Worm (Caenorhabditis elegans) whole organism, L4/young adult: ENCODE results near the gene tag-77.

Source experiments
- W03F9.2 ChIP-seq: fragments of 150-350 bp; optimal IDR thresholded peaks from 2 replicates; lab custom pipeline; 2014; ENCODE audit warnings: missing biosample characterization, missing genetic modification characterization
- dao-5 ChIP-seq: sonication (generic microtip); optimal IDR thresholded peaks from 2 replicates; lab custom pipeline; 2016; ENCODE audit warnings: missing genotype, missing genetic modification characterization, moderate library complexity, missing compliant biosample characterization
- him-1 ChIP-seq: sonication (generic microtip); optimal IDR thresholded peaks from 2 replicates; lab custom pipeline; 2016; ENCODE audit warnings: missing genotype, missing genetic modification reagents, missing genetic modification characterization, missing compliant biosample characterization

tag-77 gene

DNA sequence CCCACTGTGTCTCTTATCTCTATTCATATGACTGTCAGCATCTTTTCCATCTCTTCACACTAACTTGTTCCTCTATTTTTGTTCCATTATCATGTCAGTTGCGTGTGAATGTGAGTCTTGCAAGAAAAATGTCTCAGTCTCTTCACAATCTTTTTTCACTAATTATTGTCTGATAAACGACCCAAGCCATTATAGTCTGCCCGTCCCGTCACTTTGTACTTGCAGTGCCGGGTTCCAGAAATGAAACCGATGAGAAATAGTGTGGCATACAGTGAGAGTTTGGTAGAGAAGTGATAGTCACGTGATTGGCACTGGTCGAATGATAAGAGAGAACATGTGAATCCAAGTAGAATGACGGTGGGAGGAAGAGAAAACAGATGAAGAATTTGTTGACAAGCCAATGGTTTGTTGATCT lies 17.3 kb upstream of the tag-77 start:
- TF ChIP-seq him-1 (tag; lab: Kevin White, UChicago) = no peak
- TF ChIP-seq W03F9.2 (tag; lab: Kevin White, UChicago) = peak; percentile 58
- TF ChIP-seq dao-5 (tag; lab: Kevin White, UChicago) = no peak

ce11 chrIV:8526579-8526978 lies 16.2 kb upstream of the tag-77 start:
- TF ChIP-seq W03F9.2 (tag; lab: Kevin White, UChicago) (no peak), him-1 (tag; lab: Kevin White, UChicago) (no peak), dao-5 (tag; lab: Kevin White, UChicago) (no peak)

DNA sequence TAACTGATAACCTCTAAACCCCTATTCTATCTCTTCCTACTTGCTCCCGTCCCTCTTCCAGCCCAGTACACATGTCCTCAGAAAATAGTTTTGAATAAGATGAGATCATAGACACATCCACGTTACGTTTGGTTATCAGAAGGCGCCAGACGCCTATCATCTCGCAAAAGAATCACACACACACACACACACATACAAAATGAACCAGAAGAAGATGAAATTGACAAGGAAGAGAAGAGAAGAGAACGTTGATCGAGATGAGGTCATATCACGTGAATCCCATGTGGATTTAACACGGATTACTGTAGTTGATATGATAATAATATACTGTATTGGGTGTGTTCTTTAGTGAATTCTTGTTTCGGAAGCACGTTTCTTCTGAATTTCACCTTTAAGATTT lies 15.7 kb upstream of the tag-77 start:
- TF ChIP-seq dao-5 (tag; lab: Kevin White, UChicago) = no peak
- TF ChIP-seq him-1 (tag; lab: Kevin White, UChicago) = no peak

- TF ChIP-seq him-1 (tag; lab: Kevin White, UChicago) (no peak), dao-5 (tag; lab: Kevin White, UChicago) (no peak)
Measured at ce11 chrIV:8523981-8524380, 13.6 kb upstream of the tag-77 start.

ce11 chrIV:8520594-8520993 lies 10.2 kb upstream of the tag-77 start, which contains the start of gene pkg-2:
Gene pkg-2, plus strand, starts transcription at chrIV:8520894.
- TF ChIP-seq him-1 (tag; lab: Kevin White, UChicago) (no peak), W03F9.2 (tag; lab: Kevin White, UChicago) (no peak), dao-5 (tag; lab: Kevin White, UChicago) (no peak)

ce11 chrIV:8519949-8520348 lies 9.6 kb upstream of the tag-77 start:
- TF ChIP-seq him-1 (tag; lab: Kevin White, UChicago) = no peak
- TF ChIP-seq W03F9.2 (tag; lab: Kevin White, UChicago) = no peak
- no peak for TF ChIP-seq dao-5 (tag; lab: Kevin White, UChicago)

DNA sequence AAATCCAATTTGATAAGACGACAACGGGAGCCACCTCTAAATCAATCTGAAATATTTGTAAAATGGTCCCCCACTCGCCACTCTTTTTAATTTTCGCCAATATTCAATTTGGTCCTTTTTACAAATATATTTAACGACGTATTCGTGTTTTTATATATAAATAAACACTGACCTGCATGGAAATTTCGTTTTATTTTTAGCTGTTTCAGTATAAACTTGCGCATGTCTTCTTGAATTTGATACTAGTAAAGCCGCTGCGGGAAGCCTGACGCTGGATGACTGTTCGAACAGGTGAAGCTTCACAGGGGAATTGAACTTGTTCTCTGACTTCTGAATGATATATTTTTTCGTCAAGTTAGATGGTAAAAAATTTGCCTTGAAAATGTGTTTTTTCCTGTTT lies 4.2 kb upstream of the tag-77 start:
- TF ChIP-seq him-1 (tag; lab: Kevin White, UChicago) = no peak
- no peak for TF ChIP-seq W03F9.2 (tag; lab: Kevin White, UChicago)
- no peak for TF ChIP-seq dao-5 (tag; lab: Kevin White, UChicago)

DNA sequence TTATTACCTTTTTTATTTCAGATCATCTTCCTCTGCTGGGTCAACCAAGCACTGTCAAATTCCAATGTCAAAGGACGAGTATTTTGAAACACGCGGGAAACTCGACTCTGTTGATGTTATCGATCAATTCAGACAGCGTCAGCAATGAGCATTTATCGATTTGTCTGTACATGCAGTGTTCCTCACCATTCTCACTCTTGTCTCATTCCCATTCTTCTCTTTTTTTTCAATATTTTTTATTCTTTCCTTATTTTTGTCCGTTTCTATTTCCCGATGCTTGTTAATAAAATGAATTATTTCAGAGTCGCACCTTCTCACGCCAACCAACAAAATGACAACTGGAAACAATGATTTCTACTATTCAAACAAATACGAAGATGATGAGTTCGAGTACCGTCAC lies 3.3 kb upstream of the tag-77 start, which contains the start of gene cks-1:
TSS of gene cks-1 (plus strand) at position 301 of the 400 bp plus-strand sequence.
- no peak for TF ChIP-seq W03F9.2 (tag; lab: Kevin White, UChicago)

ce11 chrIV:8512679-8513078 lies 2.3 kb upstream of the tag-77 start, which contains the start of gene C09G4.4:
Gene C09G4.4, plus strand, starts transcription at chrIV:8512979.
- TF ChIP-seq him-1 (tag; lab: Kevin White, UChicago) = no peak
- TF ChIP-seq dao-5 (tag; lab: Kevin White, UChicago) = no peak
- TF ChIP-seq W03F9.2 (tag; lab: Kevin White, UChicago) = no peak

DNA sequence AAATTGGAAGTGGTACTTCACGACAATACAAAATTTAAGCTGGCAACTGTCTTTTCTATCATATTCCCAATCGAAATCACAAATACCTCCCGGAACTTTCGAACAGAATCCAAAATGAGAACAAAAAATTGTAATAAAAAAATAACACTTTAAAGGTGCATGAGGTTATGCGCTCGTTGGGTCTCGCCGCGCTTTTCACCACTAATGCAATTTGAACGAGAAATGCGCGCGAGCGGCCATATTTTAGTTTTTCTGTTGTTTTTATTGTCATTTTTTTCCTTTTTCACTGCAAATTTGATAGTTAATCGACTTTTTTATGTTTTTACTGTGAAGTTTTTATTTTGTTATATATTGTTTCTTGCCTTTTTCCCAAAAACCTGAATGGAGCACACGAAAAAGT lies 708 bp upstream of the tag-77 start, which contains the start of gene mes-6:
TSS of gene mes-6 (plus strand) at position 229 of the 400 bp plus-strand sequence.
- TF ChIP-seq W03F9.2 (tag; lab: Kevin White, UChicago) = peak; percentile 70
- no peak for TF ChIP-seq dao-5 (tag; lab: Kevin White, UChicago)
- TF ChIP-seq him-1 (tag; lab: Kevin White, UChicago) = no peak

- TF ChIP-seq him-1 (tag; lab: Kevin White, UChicago) = no peak
- TF ChIP-seq dao-5 (tag; lab: Kevin White, UChicago) = no peak
- TF ChIP-seq W03F9.2 (tag; lab: Kevin White, UChicago) = no peak
Measured at ce11 chrIV:8506034-8506433, 4.3 kb downstream of the tag-77 start.

ce11 chrIV:8501382-8501781 lies 9.0 kb downstream of the tag-77 start, which contains the start of gene C28C12.1:
Gene C28C12.1, plus strand, starts transcription at chrIV:8501682.
- TF ChIP-seq W03F9.2 (tag; lab: Kevin White, UChicago) (no peak), him-1 (tag; lab: Kevin White, UChicago) (no peak), dao-5 (tag; lab: Kevin White, UChicago) (no peak)

- TF ChIP-seq W03F9.2 (tag; lab: Kevin White, UChicago) = no peak
- no peak for TF ChIP-seq him-1 (tag; lab: Kevin White, UChicago)
- TF ChIP-seq dao-5 (tag; lab: Kevin White, UChicago) = no peak
Measured at ce11 chrIV:8499956-8500355, 10.4 kb downstream of the tag-77 start.

ce11 chrIV:8498773-8499360 lies 11.5 kb downstream of the tag-77 start, which contains the start of the genes acdh-13 and mesp-1:
Gene acdh-13, minus strand, starts transcription at chrIV:8498823.
Gene mesp-1, plus strand, starts transcription at chrIV:8499310.
- no peak for TF ChIP-seq him-1 (tag; lab: Kevin White, UChicago)
- TF ChIP-seq W03F9.2 (tag; lab: Kevin White, UChicago) = peak; percentile 73
